Fruit fly (Drosophila melanogaster) whole organism, pupa: Measurements from ENCODE around the gene CG5273.
A peak's percentile ranks its signal among the peaks of the same experiment; 100 is the strongest.

Source experiments
- CG10348 ChIP-seq: fragments of 200-800 bp; sonication (Bioruptor generic); IDR thresholded peaks from 2 replicates; pipeline ENCODE4 v1.3.6; 2022; ENCODE audit warnings: missing biosample characterization, missing genetic modification characterization
- CG12605 ChIP-seq: fragments of 200-800 bp; sonication (Bioruptor generic); IDR thresholded peaks from 2 replicates; pipeline ENCODE4 v1.3.6; 2022; ENCODE audit warnings: missing biosample characterization, missing genetic modification characterization
- CG13204 ChIP-seq: fragments of 200-800 bp; sonication (Bioruptor generic); optimal IDR thresholded peaks from 2 replicates; lab custom pipeline; 2018; ENCODE audit warnings: missing biosample characterization, mild to moderate bottlenecking, missing genetic modification characterization, moderate library complexity
- CG14655 ChIP-seq: fragments of 200-800 bp; sonication (Bioruptor generic); optimal IDR thresholded peaks from 3 replicates; lab custom pipeline; 2017; ENCODE audit warnings: mild to moderate bottlenecking, missing biosample characterization, missing genetic modification reagents, missing genetic modification characterization
- CG15710 ChIP-seq: fragments of 200-800 bp; sonication (Bioruptor generic); optimal IDR thresholded peaks from 2 replicates; lab custom pipeline; 2018; ENCODE audit warnings: missing biosample characterization, mild to moderate bottlenecking, missing genetic modification characterization, moderate library complexity
- CG17806 ChIP-seq: fragments of 200-800 bp; sonication (Bioruptor generic); optimal IDR thresholded peaks from 2 replicates; lab custom pipeline; 2018; ENCODE audit warnings: missing biosample characterization, mild to moderate bottlenecking, missing genetic modification characterization, moderate library complexity
- CG32121 ChIP-seq: fragments of 200-800 bp; sonication (Bioruptor generic); IDR thresholded peaks from 2 replicates; pipeline ENCODE4 v1.3.6; 2022; ENCODE audit warnings: missing biosample characterization, missing genetic modification characterization
- CG34367 ChIP-seq: fragments of 200-800 bp; sonication (Bioruptor generic); optimal IDR thresholded peaks from 2 replicates; lab custom pipeline; 2018; ENCODE audit warnings: missing biosample characterization, mild to moderate bottlenecking, missing genetic modification characterization
- CG4496 ChIP-seq: fragments of 200-800 bp; sonication (Bioruptor generic); IDR thresholded peaks from 3 replicates; pipeline ENCODE4 v1.3.6; 2022; ENCODE audit warnings: missing biosample characterization, missing genetic modification characterization
- CG8159 ChIP-seq: fragments of 200-800 bp; sonication (Bioruptor generic); optimal IDR thresholded peaks from 3 replicates; lab custom pipeline; 2018; ENCODE audit warnings: missing biosample characterization, mild to moderate bottlenecking, missing genetic modification characterization, moderate library complexity
- CG8301 ChIP-seq: fragments of 200-800 bp; sonication (Bioruptor generic); optimal IDR thresholded peaks from 2 replicates; lab custom pipeline; 2018; ENCODE audit warnings: missing biosample characterization, mild to moderate bottlenecking, missing genetic modification characterization
- CG9948 ChIP-seq: fragments of 200-800 bp; sonication (Bioruptor generic); optimal IDR thresholded peaks from 2 replicates; lab custom pipeline; 2018; ENCODE audit warnings: missing biosample characterization, mild to moderate bottlenecking, missing genetic modification characterization, moderate library complexity
- D1 ChIP-seq: fragments of 200-800 bp; sonication (Bioruptor generic); optimal IDR thresholded peaks from 2 replicates; lab custom pipeline; 2018; ENCODE audit warnings: missing biosample characterization, mild to moderate bottlenecking, missing genetic modification characterization, moderate library complexity
- EcR ChIP-seq: fragments of 200-800 bp; sonication (Bioruptor generic); optimal IDR thresholded peaks from 3 replicates; lab custom pipeline; 2019; ENCODE audit warnings: missing biosample characterization, missing genetic modification characterization, mild to moderate bottlenecking, moderate library complexity, missing genetic modification reagents
- Ets98B ChIP-seq: fragments of 200-800 bp; sonication (Bioruptor generic); IDR thresholded peaks from 2 replicates; pipeline ENCODE4 v1.3.6; 2022; ENCODE audit warnings: missing biosample characterization, missing genetic modification characterization
- Pif1A ChIP-seq: fragments of 200-800 bp; sonication (Bioruptor generic); optimal IDR thresholded peaks from 3 replicates; lab custom pipeline; 2016; ENCODE audit warnings: missing biosample characterization, missing genetic modification characterization
- Pif1B ChIP-seq: fragments of 200-800 bp; sonication (Bioruptor generic); optimal IDR thresholded peaks from 3 replicates; lab custom pipeline; 2016; ENCODE audit warnings: missing biosample characterization, missing genetic modification characterization
- Snoo ChIP-seq: fragments of 200-800 bp; sonication (Bioruptor generic); optimal IDR thresholded peaks from 3 replicates; lab custom pipeline; 2017; ENCODE audit warnings: missing biosample characterization, mild to moderate bottlenecking, missing genetic modification characterization, inconsistent platforms
- fd96Ca ChIP-seq: fragments of 200-800 bp; sonication (Bioruptor generic); IDR thresholded peaks from 3 replicates; pipeline ENCODE4 v1.3.6; 2022; ENCODE audit warnings: missing biosample characterization, missing genetic modification characterization
- gl ChIP-seq: fragments of 200-800 bp; sonication (Bioruptor generic); optimal IDR thresholded peaks from 2 replicates; lab custom pipeline; 2018; ENCODE audit warnings: missing biosample characterization, mild to moderate bottlenecking, missing genetic modification characterization
- rn ChIP-seq: fragments of 200-800 bp; sonication (Bioruptor generic); IDR thresholded peaks from 2 replicates; pipeline ENCODE4 v1.3.6; 2022; ENCODE audit warnings: missing biosample characterization, missing genetic modification characterization

The CG5273 gene

DNA sequence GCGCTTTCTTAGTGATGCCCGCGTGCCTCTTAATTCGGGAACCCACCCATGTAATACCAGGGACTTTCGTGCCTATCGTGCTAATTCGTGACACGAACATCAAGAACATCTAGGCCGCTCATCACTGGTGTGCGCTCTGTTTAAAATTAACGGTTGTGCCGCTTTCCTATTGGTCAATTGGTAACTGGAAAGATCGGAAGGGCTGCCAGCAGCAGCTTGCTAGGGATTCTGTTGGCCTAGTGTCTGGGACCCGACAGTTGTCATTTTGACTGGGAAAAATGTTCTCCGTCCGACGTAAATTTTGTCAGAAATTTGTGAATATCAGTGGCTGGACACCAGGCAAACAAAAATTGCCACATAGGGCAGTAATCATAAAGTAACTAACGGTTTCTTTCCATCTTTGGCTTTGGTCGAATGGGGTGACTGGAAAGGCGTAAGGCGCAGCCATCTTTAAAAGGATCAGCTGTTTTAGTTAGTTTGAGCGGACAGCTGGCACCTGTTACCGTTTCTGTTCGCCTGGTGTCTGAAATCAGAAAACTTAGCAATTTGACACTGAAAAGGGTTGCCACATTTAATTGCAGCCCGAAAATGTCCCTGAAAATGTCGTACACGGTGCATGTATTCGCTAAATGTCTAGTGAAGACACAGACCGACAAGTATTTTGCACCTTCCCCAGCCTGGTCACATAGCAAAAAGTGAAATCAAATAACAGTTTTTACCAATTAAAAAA, at the start of gene CG5273:
TSS of gene CG5273 (plus strand) at position 703 of the 730 bp plus-strand sequence.
- TF ChIP-seq CG32121 (GFP tag; lab: Robert Waterston, UW) (no peak; the same call in 1 of the 2 replicates), Pif1A (GFP tag; lab: Kevin White, UChicago) (peak; percentile 24), CG12605 (GFP tag; lab: Robert Waterston, UW) (no peak), rn (GFP tag; lab: Robert Waterston, UW) (no peak), CG34367 (tag; lab: Kevin White, UChicago) (no peak), Snoo (no peak), CG4496 (GFP tag; lab: Robert Waterston, UW) (no peak), CG15710 (tag; lab: Kevin White, UChicago) (peak; percentile 11), Ets98B (GFP tag; lab: Robert Waterston, UW) (0 out of 2 replicates have a peak, but pooled peaks have one; percentile 13), CG13204 (GFP tag; lab: Kevin White, UChicago) (no peak), EcR (GFP tag; lab: Kevin White, UChicago) (peak; percentile 61), CG14655 (GFP tag; lab: Kevin White, UChicago) (no peak), CG17806 (no peak), Pif1B (GFP tag; lab: Kevin White, UChicago) (peak; percentile 1), CG8301 (tag; lab: Kevin White, UChicago) (no peak), CG9948 (no peak), CG8159 (tag; lab: Kevin White, UChicago) (peak; percentile 9), fd96Ca (GFP tag; lab: Robert Waterston, UW) (peak; percentile 47; the same call in 1 of the 3 replicates), gl (tag; lab: Kevin White, UChicago) (no peak), CG10348 (GFP tag; lab: Robert Waterston, UW) (no peak), D1 (tag; lab: Kevin White, UChicago) (no peak)

DNA sequence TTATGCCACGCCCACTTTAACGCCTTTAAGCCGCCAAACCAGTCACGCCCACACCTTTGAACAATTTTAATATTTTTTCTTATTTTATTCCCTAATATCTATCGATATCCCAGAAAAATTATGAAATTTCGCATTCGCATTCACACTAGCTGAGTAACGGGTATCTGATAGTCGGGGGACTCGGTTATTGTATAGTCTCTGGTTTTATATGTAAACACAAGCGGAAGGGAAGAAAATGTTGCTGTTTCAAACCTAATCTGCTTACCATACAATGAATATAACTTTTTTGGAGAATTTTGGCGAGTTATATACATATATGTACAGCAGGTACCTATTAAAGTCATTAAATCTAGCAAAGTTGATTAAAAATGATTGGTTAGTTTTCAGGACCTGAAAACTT, 48.5 kb upstream of the CG5273 start:
- TF ChIP-seq CG15710 (tag; lab: Kevin White, UChicago) (no peak), CG34367 (tag; lab: Kevin White, UChicago) (no peak), CG12605 (GFP tag; lab: Robert Waterston, UW) (no peak), EcR (GFP tag; lab: Kevin White, UChicago) (no peak), Pif1B (GFP tag; lab: Kevin White, UChicago) (no peak), Ets98B (GFP tag; lab: Robert Waterston, UW) (no peak), CG8301 (tag; lab: Kevin White, UChicago) (no peak), Snoo (no peak), CG13204 (GFP tag; lab: Kevin White, UChicago) (no peak), CG9948 (no peak), fd96Ca (GFP tag; lab: Robert Waterston, UW) (no peak), D1 (tag; lab: Kevin White, UChicago) (no peak), CG14655 (GFP tag; lab: Kevin White, UChicago) (no peak), gl (tag; lab: Kevin White, UChicago) (no peak), CG10348 (GFP tag; lab: Robert Waterston, UW) (no peak), CG32121 (GFP tag; lab: Robert Waterston, UW) (no peak), CG8159 (tag; lab: Kevin White, UChicago) (no peak), rn (GFP tag; lab: Robert Waterston, UW) (no peak), Pif1A (GFP tag; lab: Kevin White, UChicago) (no peak), CG17806 (no peak)

DNA sequence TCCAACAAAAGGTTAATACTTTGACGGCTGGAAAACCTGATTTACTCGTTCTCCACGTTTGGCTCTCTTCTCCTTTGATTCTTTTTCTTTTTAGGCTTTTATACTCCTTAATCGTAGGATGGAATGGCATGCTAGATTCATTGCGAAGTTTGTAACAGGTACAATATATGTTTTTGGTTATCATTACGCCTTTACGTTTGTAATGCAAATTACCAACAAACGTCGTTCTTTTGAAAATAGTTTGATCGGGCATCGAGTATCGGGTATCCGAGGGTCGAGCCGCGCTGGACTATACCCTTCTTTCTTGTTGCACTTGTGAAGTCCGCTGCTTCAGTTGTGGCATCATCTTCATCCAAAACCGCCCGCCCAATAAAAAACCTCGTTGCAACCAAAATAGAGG, 47.5 kb upstream of the CG5273 start:
- TF ChIP-seq CG32121 (GFP tag; lab: Robert Waterston, UW) (peak; percentile 72), CG34367 (tag; lab: Kevin White, UChicago) (peak; percentile 91), Pif1A (GFP tag; lab: Kevin White, UChicago) (peak; percentile 89), rn (GFP tag; lab: Robert Waterston, UW) (peak; percentile 44; the same call in 1 of the 2 replicates), Pif1B (GFP tag; lab: Kevin White, UChicago) (peak; percentile 92), CG17806 (peak; percentile 88), Snoo (peak; percentile 82), EcR (GFP tag; lab: Kevin White, UChicago) (peak; percentile 31), CG8301 (tag; lab: Kevin White, UChicago) (peak; percentile 88), CG15710 (tag; lab: Kevin White, UChicago) (peak; percentile 88), CG4496 (GFP tag; lab: Robert Waterston, UW) (peak; percentile 88), D1 (tag; lab: Kevin White, UChicago) (peak; percentile 68), CG12605 (GFP tag; lab: Robert Waterston, UW) (peak; percentile 76), CG8159 (tag; lab: Kevin White, UChicago) (peak; percentile 91), Ets98B (GFP tag; lab: Robert Waterston, UW) (peak; percentile 85), CG10348 (GFP tag; lab: Robert Waterston, UW) (no peak), CG14655 (GFP tag; lab: Kevin White, UChicago) (peak; percentile 91), CG13204 (GFP tag; lab: Kevin White, UChicago) (peak; percentile 52), gl (tag; lab: Kevin White, UChicago) (peak; percentile 80), CG9948 (peak; percentile 85), fd96Ca (GFP tag; lab: Robert Waterston, UW) (peak; percentile 93)

DNA sequence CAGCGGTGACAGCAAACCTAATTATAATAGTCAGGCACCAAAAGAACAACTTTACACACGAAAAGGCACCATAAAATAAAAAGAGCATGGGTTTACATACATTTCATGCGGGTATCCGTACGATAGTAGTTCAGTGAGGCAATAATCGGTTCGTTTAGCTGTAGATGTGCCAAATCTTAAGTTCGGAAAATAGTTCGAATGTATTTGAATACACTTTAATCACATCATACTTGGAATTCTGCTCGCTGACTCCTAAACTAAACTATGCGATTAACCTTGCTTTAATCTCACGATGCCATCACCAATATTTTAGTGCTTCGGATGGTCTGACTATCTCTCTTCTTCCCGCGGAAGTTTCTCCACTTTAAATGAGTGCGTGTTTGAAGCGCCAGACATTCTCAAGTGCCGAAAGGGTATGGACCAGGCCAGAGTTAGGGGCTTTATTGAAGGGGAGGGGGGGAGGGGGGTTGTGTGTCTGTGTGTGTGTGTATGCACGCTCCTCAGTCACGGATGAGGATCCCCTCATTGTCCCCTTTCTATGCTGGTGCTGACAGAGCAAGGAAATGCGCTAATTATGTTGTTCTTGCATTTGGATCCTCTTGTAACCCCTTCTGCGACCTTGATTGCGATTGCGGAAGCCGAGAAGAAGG, 46.0 kb upstream of the CG5273 start:
- TF ChIP-seq CG8159 (tag; lab: Kevin White, UChicago) (peak; percentile 8), Snoo (no peak), Pif1A (GFP tag; lab: Kevin White, UChicago) (no peak), CG17806 (no peak), CG15710 (tag; lab: Kevin White, UChicago) (no peak), fd96Ca (GFP tag; lab: Robert Waterston, UW) (peak; percentile 31; the same call in 1 of the 3 replicates), Ets98B (GFP tag; lab: Robert Waterston, UW) (0 out of 2 replicates have a peak, but pooled peaks have one; percentile 25), Pif1B (GFP tag; lab: Kevin White, UChicago) (no peak), CG8301 (tag; lab: Kevin White, UChicago) (peak; percentile 10), CG10348 (GFP tag; lab: Robert Waterston, UW) (no peak), CG14655 (GFP tag; lab: Kevin White, UChicago) (peak; percentile 37), CG12605 (GFP tag; lab: Robert Waterston, UW) (no peak), rn (GFP tag; lab: Robert Waterston, UW) (no peak), CG32121 (GFP tag; lab: Robert Waterston, UW) (no peak), CG34367 (tag; lab: Kevin White, UChicago) (no peak), CG4496 (GFP tag; lab: Robert Waterston, UW) (no peak)
- TF ChIP-seq, all 21 proteins: peak for 5
